Worm (Caenorhabditis elegans) whole organism, L3 larva: ENCODE data around the gene cchl-1.

Source experiments
- R02D3.7 ChIP-seq: fragments of 150-350 bp; optimal IDR thresholded peaks from 2 replicates; lab custom pipeline; 2014; ENCODE audit warnings: missing biosample characterization, missing genetic modification characterization
- aly-2 ChIP-seq: fragments of 150-350 bp; optimal IDR thresholded peaks from 2 replicates; lab custom pipeline; 2014; ENCODE audit warnings: missing biosample characterization, missing genetic modification characterization
- ama-1 ChIP-seq: fragments of 150-350 bp; optimal IDR thresholded peaks from 2 replicates; lab custom pipeline; 2018
- ceh-16 ChIP-seq: sonication (generic microtip); optimal IDR thresholded peaks from 2 replicates; lab custom pipeline; 2017; ENCODE audit warnings: missing biosample characterization, missing genetic modification characterization
- ceh-9 ChIP-seq: sonication (generic microtip); optimal IDR thresholded peaks from 2 replicates; lab custom pipeline; 2018; ENCODE audit warnings: missing biosample characterization, missing genetic modification characterization
- egl-27 ChIP-seq: sonication (generic microtip); optimal IDR thresholded peaks from 4 replicates; lab custom pipeline; 2017; ENCODE audit warnings: missing biosample characterization, missing genetic modification reagents, missing genetic modification characterization
- egl-5 ChIP-seq: fragments of 150-350 bp; optimal IDR thresholded peaks from 2 replicates; lab custom pipeline; 2017; ENCODE audit warnings: missing biosample characterization, missing genetic modification reagents, missing genetic modification characterization, inconsistent platforms
- elt-2 ChIP-seq: sonication (generic microtip); optimal IDR thresholded peaks from 2 replicates; lab custom pipeline; 2016; ENCODE audit warnings: missing genetic modification reagents, mild to moderate bottlenecking, missing genetic modification characterization, missing compliant biosample characterization
- elt-3 ChIP-seq, 3 experiments: fragments of 150-350 bp in 1 of 3; sonication (generic microtip) in 2 of 3; optimal IDR thresholded peaks; 2 replicates in 2 of 3; 4 replicates in 1 of 3; lab custom pipeline; 2014 to 2017; ENCODE audit warnings: missing biosample characterization in 3 of 3, missing genetic modification characterization in 3 of 3
- eor-1 ChIP-seq, 2 experiments: fragments of 150-350 bp; optimal IDR thresholded peaks; 2 replicates each; lab custom pipeline; 2014 to 2018; ENCODE audit warnings: missing biosample characterization in 2 of 2, missing genetic modification characterization in 2 of 2
- fkh-10 ChIP-seq: sonication (generic microtip); optimal IDR thresholded peaks from 2 replicates; lab custom pipeline; 2017; ENCODE audit warnings: missing biosample characterization, missing genetic modification reagents, missing genetic modification characterization
- fkh-2 ChIP-seq: fragments of 150-350 bp; optimal IDR thresholded peaks from 2 replicates; lab custom pipeline; 2014; ENCODE audit warnings: missing biosample characterization, missing genetic modification reagents, missing genetic modification characterization
- fos-1 ChIP-seq: fragments of 150-350 bp; optimal IDR thresholded peaks from 2 replicates; lab custom pipeline; 2014; ENCODE audit warnings: missing biosample characterization, missing genetic modification characterization
- hmg-11 ChIP-seq: sonication (generic microtip); optimal IDR thresholded peaks from 2 replicates; lab custom pipeline; 2016; ENCODE audit warnings: missing genetic modification characterization, missing compliant biosample characterization
- lin-15B ChIP-seq: fragments of 150-350 bp; optimal IDR thresholded peaks from 2 replicates; lab custom pipeline; 2014; ENCODE audit warnings: missing biosample characterization, missing genetic modification characterization
- lin-39 ChIP-seq: fragments of 150-350 bp; optimal IDR thresholded peaks from 2 replicates; lab custom pipeline; 2018; ENCODE audit warnings: missing biosample characterization, missing genetic modification reagents, missing genetic modification characterization
- lsy-12 ChIP-seq: sonication (generic microtip); optimal IDR thresholded peaks from 2 replicates; lab custom pipeline; 2016; ENCODE audit warnings: mild to moderate bottlenecking, missing genetic modification characterization, missing compliant biosample characterization
- mdl-1 ChIP-seq: fragments of 150-350 bp; optimal IDR thresholded peaks from 2 replicates; lab custom pipeline; 2014; ENCODE audit warnings: missing biosample characterization, missing genetic modification characterization
- mml-1 ChIP-seq: fragments of 150-350 bp; sonication (generic microtip); optimal IDR thresholded peaks from 3 replicates; lab custom pipeline; 2014; ENCODE audit warnings: missing biosample characterization, missing genetic modification characterization
- nfya-1 ChIP-seq: sonication (generic microtip); optimal IDR thresholded peaks from 2 replicates; lab custom pipeline; 2017; ENCODE audit warnings: missing genetic modification characterization, mild to moderate bottlenecking, missing compliant biosample characterization, antibody characterized with exemption, moderate library complexity; ENCODE audit not compliant: insufficient read depth
- nhr-12 ChIP-seq: fragments of 150-350 bp; optimal IDR thresholded peaks from 2 replicates; lab custom pipeline; 2014; ENCODE audit warnings: missing biosample characterization, missing genetic modification characterization
- nhr-23 ChIP-seq: fragments of 150-350 bp; optimal IDR thresholded peaks from 2 replicates; lab custom pipeline; 2014; ENCODE audit warnings: missing biosample characterization, missing genetic modification reagents, missing genetic modification characterization
- nhr-237 ChIP-seq: fragments of 150-350 bp; optimal IDR thresholded peaks from 2 replicates; lab custom pipeline; 2014; ENCODE audit warnings: missing biosample characterization, missing genetic modification characterization
- nhr-25 ChIP-seq: sonication (generic microtip); optimal IDR thresholded peaks from 2 replicates; lab custom pipeline; 2017; ENCODE audit warnings: missing biosample characterization, missing genetic modification characterization
- nhr-43 ChIP-seq: sonication (generic microtip); optimal IDR thresholded peaks from 2 replicates; lab custom pipeline; 2016; ENCODE audit warnings: mild to moderate bottlenecking, missing genetic modification characterization, missing compliant biosample characterization; ENCODE audit not compliant: poor library complexity, severe bottlenecking
- nhr-67 ChIP-seq: fragments of 150-350 bp; optimal IDR thresholded peaks from 2 replicates; lab custom pipeline; 2014; ENCODE audit warnings: missing biosample characterization, missing genetic modification characterization
- nhr-76 ChIP-seq: fragments of 150-350 bp; sonication (generic microtip); optimal IDR thresholded peaks from 5 replicates; lab custom pipeline; 2014; ENCODE audit warnings: missing biosample characterization, missing genetic modification characterization
- nhr-77 ChIP-seq: fragments of 150-350 bp; optimal IDR thresholded peaks from 2 replicates; lab custom pipeline; 2014; ENCODE audit warnings: missing biosample characterization, missing genetic modification characterization
- pha-4 ChIP-seq: fragments of 150-350 bp; optimal IDR thresholded peaks from 2 replicates; lab custom pipeline; 2014; ENCODE audit warnings: missing biosample characterization, missing genetic modification reagents, missing genetic modification characterization
- pqm-1 ChIP-seq: fragments of 150-350 bp; optimal IDR thresholded peaks from 2 replicates; lab custom pipeline; 2017; ENCODE audit warnings: missing biosample characterization, missing genetic modification characterization, inconsistent platforms
- skn-1 ChIP-seq: fragments of 150-350 bp; optimal IDR thresholded peaks from 2 replicates; lab custom pipeline; 2014; ENCODE audit warnings: missing biosample characterization, missing genetic modification characterization
- unc-39 ChIP-seq: sonication (generic microtip); optimal IDR thresholded peaks from 4 replicates; lab custom pipeline; 2017; ENCODE audit warnings: missing biosample characterization, missing genetic modification characterization

The cchl-1 gene

DNA sequence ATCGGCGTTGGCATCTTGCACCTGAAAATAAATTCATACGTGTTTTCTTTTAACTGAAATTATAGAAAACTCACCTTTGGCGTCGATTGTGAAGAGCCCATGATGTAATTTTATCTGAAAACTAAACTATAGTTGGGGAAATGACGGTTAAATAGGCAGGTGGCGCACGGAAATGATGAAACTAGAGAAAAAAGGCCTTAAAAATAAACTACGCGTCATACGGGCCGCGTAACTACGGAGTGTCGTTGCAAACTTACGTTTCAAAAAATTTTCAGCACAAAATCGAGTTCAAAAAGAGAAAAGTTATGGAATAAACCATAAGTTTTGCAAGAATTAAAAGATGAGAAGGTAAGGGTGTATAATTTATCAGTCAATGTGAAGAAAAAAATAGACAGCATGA is at the start of gene cchl-1:
Gene cchl-1 (minus strand): TSS at position 114 of the 400 bp plus-strand sequence.
- TF ChIP-seq nhr-25 (tag; lab: Kevin White, UChicago) = no peak
- TF ChIP-seq aly-2 (tag; lab: Kevin White, UChicago) = no peak
- peak; percentile 44 for TF ChIP-seq ama-1 (lab: Kevin White, UChicago)
- no peak for TF ChIP-seq mml-1
- TF ChIP-seq hmg-11 (tag; lab: Kevin White, UChicago) = peak; percentile 21
- no peak for TF ChIP-seq mdl-1 (tag; lab: Kevin White, UChicago)
- no peak for TF ChIP-seq pqm-1 (tag; lab: Kevin White, UChicago)
- TF ChIP-seq elt-2 (tag; lab: Kevin White, UChicago) = peak; percentile 32
- TF ChIP-seq nfya-1 (tag; lab: Kevin White, UChicago) = peak; percentile 32
- TF ChIP-seq lin-15B (tag; lab: Kevin White, UChicago) = peak; percentile 29
- no peak for TF ChIP-seq skn-1 (tag; lab: Kevin White, UChicago)
- peak; percentile 36 for TF ChIP-seq pha-4
- TF ChIP-seq fkh-10 (GFP tag; lab: Kevin White, UChicago) = no peak
- no peak for TF ChIP-seq lsy-12 (tag; lab: Kevin White, UChicago)
- no peak for TF ChIP-seq nhr-77

DNA sequence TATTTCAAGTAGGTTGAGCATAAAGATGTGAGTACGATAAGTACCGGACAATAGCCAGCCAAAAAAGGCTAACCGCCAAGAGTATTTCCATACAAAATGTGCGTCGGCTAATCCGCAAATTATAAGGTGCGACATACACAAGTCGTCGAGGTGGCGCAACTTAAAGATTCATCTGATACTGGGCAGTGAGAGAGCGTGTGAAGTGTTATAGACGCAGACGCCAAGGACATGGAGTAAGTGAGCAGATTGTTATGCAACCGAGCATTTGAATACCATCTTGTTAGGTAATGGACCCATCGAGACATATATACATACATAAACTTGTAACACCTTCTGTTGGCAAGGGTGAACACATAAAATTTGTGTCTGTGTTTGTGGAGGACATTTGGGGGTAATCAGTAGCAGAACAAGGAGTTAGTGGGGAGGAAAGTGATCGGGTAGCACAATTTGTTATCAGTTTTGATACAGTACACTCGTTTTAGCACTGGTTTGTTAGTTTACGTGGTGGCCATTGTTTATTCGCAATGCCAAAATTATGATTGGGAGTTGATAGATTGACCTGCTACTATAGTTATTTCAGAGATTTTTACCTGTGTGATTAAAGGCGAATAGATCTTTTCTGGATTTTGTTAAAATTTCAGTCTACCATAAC is 49.2 kb upstream of the cchl-1 start:
- no peak for TF ChIP-seq nhr-76 (tag; lab: Kevin White, UChicago)
- TF ChIP-seq R02D3.7 (tag; lab: Kevin White, UChicago) = no peak
- TF ChIP-seq lin-15B (tag; lab: Kevin White, UChicago) = no peak
- TF ChIP-seq nhr-237 (tag; lab: Kevin White, UChicago) = no peak
- no peak for TF ChIP-seq nhr-23 (tag; lab: Kevin White, UChicago)
- peak; percentile 62 for TF ChIP-seq nfya-1 (tag; lab: Kevin White, UChicago)
- TF ChIP-seq pqm-1 (tag; lab: Kevin White, UChicago) = no peak
- peak; percentile 41 for TF ChIP-seq elt-2 (tag; lab: Kevin White, UChicago)
- TF ChIP-seq egl-5 (tag; lab: Kevin White, UChicago) = no peak

DNA sequence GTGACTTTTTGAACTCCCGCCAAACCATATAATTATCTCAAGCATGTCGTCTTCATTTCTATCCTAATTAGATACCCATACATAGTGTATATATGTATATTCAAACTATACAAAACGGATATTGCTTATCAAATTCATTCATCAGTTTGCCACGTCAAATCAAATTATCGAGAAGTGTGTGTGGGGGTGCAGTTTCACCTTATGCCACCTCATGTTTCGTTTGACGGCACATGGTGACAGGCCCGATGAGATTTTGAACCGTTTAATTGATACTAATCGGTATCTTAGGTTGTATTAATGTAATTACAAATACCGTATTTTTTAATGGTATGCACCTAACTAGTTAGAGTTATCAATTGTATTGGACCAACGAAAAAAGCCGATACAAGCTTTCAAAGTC is 48.5 kb upstream of the cchl-1 start:
- TF ChIP-seq fkh-2 (tag; lab: Kevin White, UChicago) = no peak
- TF ChIP-seq elt-3 (tag; optimal IDR thresholded peaks at IDR 0.05; lab: Kevin White, UChicago) = no peak
- no peak for TF ChIP-seq lin-39 (tag; lab: Kevin White, UChicago)
- TF ChIP-seq ceh-9 (tag; lab: Kevin White, UChicago) = no peak
- no peak for TF ChIP-seq hmg-11 (tag; lab: Kevin White, UChicago)
- no peak for TF ChIP-seq nhr-43 (tag; lab: Kevin White, UChicago)
- TF ChIP-seq fos-1 (tag; lab: Kevin White, UChicago) = no peak
- TF ChIP-seq egl-27 (tag; lab: Kevin White, UChicago) = no peak
- no peak for TF ChIP-seq mml-1
- TF ChIP-seq eor-1 (tag; optimal IDR thresholded peaks at IDR 0.05; lab: Kevin White, UChicago) = no peak
- no peak for TF ChIP-seq pqm-1 (tag; lab: Kevin White, UChicago)
- no peak for TF ChIP-seq ceh-16
- TF ChIP-seq fkh-10 (GFP tag; lab: Kevin White, UChicago) = no peak
- TF ChIP-seq nhr-12 (tag; lab: Kevin White, UChicago) = no peak
- no peak for TF ChIP-seq pha-4
- TF ChIP-seq skn-1 (tag; lab: Kevin White, UChicago) = no peak
- no peak for TF ChIP-seq unc-39 (tag; lab: Kevin White, UChicago)
- TF ChIP-seq egl-5 (tag; lab: Kevin White, UChicago) = no peak
- TF ChIP-seq, all 47 proteins: peak for 0

DNA sequence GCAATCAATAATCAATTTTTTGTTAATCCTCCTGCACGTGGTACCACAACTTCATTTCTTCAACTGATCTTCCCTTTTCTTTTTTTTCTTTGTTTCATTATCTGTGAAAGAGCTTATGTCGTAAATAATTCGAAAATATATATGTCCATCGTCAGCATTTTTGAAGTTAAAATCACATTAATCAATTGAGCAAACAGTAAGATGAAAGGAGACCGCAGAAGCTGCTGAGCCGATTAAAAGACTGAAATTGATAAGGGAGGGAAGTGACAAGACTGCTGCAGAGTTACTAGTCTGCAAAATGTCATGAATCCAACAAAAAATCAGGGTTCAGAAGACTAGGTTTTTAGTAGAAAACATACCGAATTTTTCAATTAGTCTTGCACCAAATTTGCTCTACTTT is 47.6 kb upstream of the cchl-1 start:
- TF ChIP-seq pqm-1 (tag; lab: Kevin White, UChicago) = peak; percentile 31
- no peak for TF ChIP-seq nhr-12 (tag; lab: Kevin White, UChicago)
- TF ChIP-seq elt-2 (tag; lab: Kevin White, UChicago) = peak; percentile 63
- TF ChIP-seq eor-1 (tag; optimal IDR thresholded peaks at IDR 0.05; lab: Kevin White, UChicago) = no peak
- no peak for TF ChIP-seq mml-1

DNA sequence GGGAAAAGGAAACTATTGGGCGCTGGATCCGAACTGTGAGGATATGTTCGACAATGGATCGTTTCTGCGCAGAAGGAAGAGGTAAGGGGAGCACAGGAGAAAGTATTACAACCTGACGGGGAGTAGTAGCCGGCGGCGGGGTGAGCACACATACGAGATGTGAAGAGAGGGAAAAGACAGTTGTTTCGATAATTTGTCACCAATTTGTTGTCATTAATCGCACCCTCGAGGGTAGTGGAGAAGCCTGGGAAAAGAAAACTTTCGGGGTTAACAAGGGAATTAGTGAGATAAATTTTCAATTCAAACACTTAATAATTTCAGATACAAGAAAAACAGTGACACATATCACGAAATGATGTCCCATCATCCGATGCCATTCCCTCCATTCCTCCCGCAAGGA is 46.8 kb upstream of the cchl-1 start:
- TF ChIP-seq lin-39 (tag; lab: Kevin White, UChicago) (peak; percentile 1), nhr-67 (tag; lab: Kevin White, UChicago) (no peak)
- TF ChIP-seq, all 47 proteins: peak for 1
